Worm (Caenorhabditis elegans): ENCODE measurements around the gene srbc-24.

Gene srbc-24

DNA sequence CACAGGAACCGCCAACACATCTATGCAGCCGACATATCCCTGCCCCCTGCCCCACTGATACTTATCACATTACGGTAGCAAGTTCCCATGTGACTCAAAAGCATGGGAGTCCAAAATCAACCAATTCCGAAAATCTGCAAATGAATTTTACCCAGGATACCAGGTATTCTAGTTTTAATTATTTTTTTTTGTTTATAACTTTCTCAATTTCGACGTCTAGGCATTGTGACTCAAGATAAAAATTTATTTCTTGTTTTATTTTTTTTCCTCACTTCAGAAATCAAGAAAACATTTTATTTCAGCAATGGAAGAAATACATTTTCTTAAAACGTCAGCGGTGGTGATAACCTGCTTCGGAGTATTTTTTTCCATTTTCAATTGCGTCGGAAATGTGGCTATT is at the start of gene srbc-24:
Gene srbc-24, plus strand, starts transcription at position 301 of the 400 bp plus-strand sequence.
- no peak for TF ChIP-seq F37B4.10 (GFP tag; IDR thresholded peaks at IDR 0.05)
- no peak for TF ChIP-seq sptf-2 (GFP tag; optimal IDR thresholded peaks at IDR 0.05)
- TF ChIP-seq F10E7.11 (tag; optimal IDR thresholded peaks at IDR 0.05): no peak
- TF ChIP-seq mcd-1 (GFP tag; IDR thresholded peaks at IDR 0.05): no peak
- TF ChIP-seq gei-17 (GFP tag; optimal IDR thresholded peaks at IDR 0.05): no peak
- TF ChIP-seq tbp1 (GFP tag; optimal IDR thresholded peaks at IDR 0.05): no peak
- no peak for TF ChIP-seq let-607 (tag; optimal IDR thresholded peaks at IDR 0.05)
- no peak for TF ChIP-seq xnd-1 (tag; optimal IDR thresholded peaks at IDR 0.05)
- no peak for TF ChIP-seq D2030.7 (GFP tag; IDR thresholded peaks at IDR 0.05)
- TF ChIP-seq dox-1 (GFP tag; IDR thresholded peaks at IDR 0.05): no peak
- TF ChIP-seq Y56A3A.18 (GFP tag; IDR thresholded peaks at IDR 0.05): no peak
- TF ChIP-seq rcor-1 (GFP tag; IDR thresholded peaks at IDR 0.05): no peak
- no peak for TF ChIP-seq F57A8.1 (GFP tag; optimal IDR thresholded peaks at IDR 0.05)
- TF ChIP-seq lir-1 (GFP tag; conservative IDR thresholded peaks at IDR 0.05): no peak
- TF ChIP-seq ceh-91 (GFP tag; IDR thresholded peaks at IDR 0.05): no peak

DNA sequence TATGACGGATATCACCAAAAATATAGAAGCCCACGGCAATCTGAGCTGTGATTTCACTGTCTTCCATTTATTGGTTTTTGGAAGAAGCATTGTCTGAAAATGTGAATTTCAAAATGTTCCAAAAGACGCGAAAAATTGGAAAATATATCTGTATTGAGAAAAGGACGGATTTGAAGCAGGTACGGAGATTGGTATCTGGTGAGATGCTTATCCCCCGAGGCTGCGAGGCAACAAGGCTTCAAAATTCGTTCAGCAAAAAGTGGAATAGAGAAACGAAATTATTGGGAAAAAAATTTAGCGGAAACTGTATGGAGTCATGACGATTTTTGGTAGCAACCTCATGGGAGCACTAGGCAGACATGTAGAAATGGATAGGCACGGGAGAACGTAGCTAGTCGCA is 48.4 kb upstream of the srbc-24 start, which contains the start of gene F36F12.1:
Gene F36F12.1, minus strand, starts transcription at position 101 of the 400 bp plus-strand sequence.
- TF ChIP-seq ceh-40 (GFP tag; IDR thresholded peaks at IDR 0.05) (no peak), F23B12.7 (tag; optimal IDR thresholded peaks at IDR 0.05; ENCODE audit: insufficient read depth) (no peak), hsf-1 (GFP tag; IDR thresholded peaks at IDR 0.05) (no peak), nfyb-1 (GFP tag; IDR thresholded peaks at IDR 0.05) (no peak), C17E4.6 (GFP tag; IDR thresholded peaks at IDR 0.05) (no peak), F37B4.10 (GFP tag; IDR thresholded peaks at IDR 0.05) (no peak), D2030.7 (GFP tag; IDR thresholded peaks at IDR 0.05) (no peak), snpc-3.4 (tag; optimal IDR thresholded peaks at IDR 0.05) (no peak), attf-6 (GFP tag; IDR thresholded peaks at IDR 0.05) (no peak), B0019.2 (GFP tag; conservative IDR thresholded peaks at IDR 0.05) (no peak), sptf-2 (GFP tag; optimal IDR thresholded peaks at IDR 0.05) (no peak), hlh-12 (tag; optimal IDR thresholded peaks at IDR 0.05) (no peak), ztf-3 (GFP tag; optimal IDR thresholded peaks at IDR 0.05) (no peak), C06A6.2 (GFP tag; conservative IDR thresholded peaks at IDR 0.05) (no peak), atf-7 (tag; optimal IDR thresholded peaks at IDR 0.05) (no peak)

DNA sequence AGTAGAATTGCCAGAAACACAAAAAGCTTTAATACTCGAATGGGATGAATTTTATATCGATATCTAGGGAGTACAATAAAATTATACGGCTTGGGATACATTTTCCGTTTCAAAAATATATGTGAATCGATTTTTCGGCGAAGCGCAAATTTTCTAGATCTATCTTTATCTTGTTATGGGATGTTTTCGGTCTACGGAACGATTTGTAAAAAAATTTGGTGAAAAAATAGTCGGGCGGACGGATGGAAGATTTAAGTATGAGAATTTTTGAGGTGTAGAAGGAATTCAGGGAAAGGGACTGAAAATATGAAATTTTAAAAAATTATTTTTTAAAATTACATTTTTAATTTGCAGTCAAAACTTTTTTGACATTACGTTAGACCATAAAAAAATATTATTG is 45.6 kb upstream of the srbc-24 start, which contains the start of gene F22F7.4:
Gene F22F7.4, minus strand, starts transcription at position 101 of the 400 bp plus-strand sequence.
- TF ChIP-seq sptf-2 (GFP tag; optimal IDR thresholded peaks at IDR 0.05): no peak
- no peak for TF ChIP-seq lir-1 (GFP tag; conservative IDR thresholded peaks at IDR 0.05)
- no peak for TF ChIP-seq cebp-2 (GFP tag; IDR thresholded peaks at IDR 0.05)
- no peak for TF ChIP-seq ztf-26 (tag; optimal IDR thresholded peaks at IDR 0.05)
- TF ChIP-seq K12H6.12 (tag; optimal IDR thresholded peaks at IDR 0.05): no peak
- no peak for TF ChIP-seq F52B5.7 (tag; optimal IDR thresholded peaks at IDR 0.05)
- TF ChIP-seq rpc-1 (optimal IDR thresholded peaks at IDR 0.05): no peak
- TF ChIP-seq rpc-1 (tag; optimal IDR thresholded peaks at IDR 0.05): no peak
- no peak for TF ChIP-seq madf-10 (tag; optimal IDR thresholded peaks at IDR 0.05)
- TF ChIP-seq madf-6 (GFP tag; IDR thresholded peaks at IDR 0.05): no peak
- TF ChIP-seq dpff-1 (tag; optimal IDR thresholded peaks at IDR 0.05): no peak
- no peak for TF ChIP-seq hmg-1.2 (GFP tag; IDR thresholded peaks at IDR 0.05)
- no peak for TF ChIP-seq ets-4 (GFP tag; optimal IDR thresholded peaks at IDR 0.05)
- TF ChIP-seq akir-1 (GFP tag; optimal IDR thresholded peaks at IDR 0.05): no peak
- TF ChIP-seq pbrm-1 (GFP tag; IDR thresholded peaks at IDR 0.05): no peak
- TF ChIP-seq snpc-3.4 (tag; optimal IDR thresholded peaks at IDR 0.05): no peak
- TF ChIP-seq ZK185.1 (tag; optimal IDR thresholded peaks at IDR 0.05; ENCODE audit: poor library complexity, severe bottlenecking): no peak
- no peak for TF ChIP-seq F57A8.1 (GFP tag; optimal IDR thresholded peaks at IDR 0.05)
- TF ChIP-seq rec-8 (tag; optimal IDR thresholded peaks at IDR 0.05): no peak
